Fruit fly (Drosophila melanogaster) whole organism, embryonic: Measurements from ENCODE around the gene CG8379.

Source experiments
- Blimp-1 ChIP-seq: fragments of 200-800 bp; sonication (Bioruptor generic); optimal IDR thresholded peaks from 3 replicates; lab custom pipeline; 2018; ENCODE audit warnings: missing biosample characterization, missing genetic modification characterization, mild to moderate bottlenecking, moderate library complexity, missing genetic modification reagents
- BtbVII ChIP-seq: fragments of 200-800 bp; sonication (Bioruptor generic); optimal IDR thresholded peaks from 3 replicates; lab custom pipeline; 2017; ENCODE audit warnings: missing biosample characterization, mild to moderate bottlenecking, missing genetic modification characterization
- CG4328 ChIP-seq: fragments of 200-800 bp; sonication (Bioruptor generic); optimal IDR thresholded peaks from 3 replicates; lab custom pipeline; 2017; ENCODE audit warnings: missing biosample characterization, missing genetic modification reagents, missing genetic modification characterization
- CTCF ChIP-seq: fragments of 200-800 bp; sonication (Bioruptor generic); optimal IDR thresholded peaks from 2 replicates; lab custom pipeline; 2017; ENCODE audit warnings: missing biosample characterization, mild to moderate bottlenecking, missing genetic modification characterization, moderate library complexity
- HmgZ ChIP-seq: fragments of 200-800 bp; sonication (Bioruptor generic); optimal IDR thresholded peaks from 2 replicates; lab custom pipeline; 2018; ENCODE audit warnings: missing biosample characterization, mild to moderate bottlenecking, missing genetic modification characterization
- bcd ChIP-seq: fragments of 200-800 bp; sonication (Bioruptor generic); optimal IDR thresholded peaks from 2 replicates; lab custom pipeline; 2017; ENCODE audit warnings: missing biosample characterization, mild to moderate bottlenecking, missing genetic modification characterization
- exex ChIP-seq: fragments of 200-800 bp; sonication (Bioruptor generic); optimal IDR thresholded peaks from 4 replicates; lab custom pipeline; 2018; ENCODE audit warnings: missing biosample characterization, mild to moderate bottlenecking, missing genetic modification characterization, moderate library complexity
- nerfin-1 ChIP-seq: fragments of 200-800 bp; sonication (Bioruptor generic); optimal IDR thresholded peaks from 3 replicates; lab custom pipeline; 2019; ENCODE audit warnings: missing biosample characterization, mild to moderate bottlenecking, missing genetic modification characterization, moderate library complexity
- pzg ChIP-seq: fragments of 200-800 bp; sonication (Bioruptor generic); optimal IDR thresholded peaks from 3 replicates; lab custom pipeline; 2018; ENCODE audit warnings: missing biosample characterization, mild to moderate bottlenecking, missing genetic modification characterization, moderate library complexity
- sob ChIP-seq: fragments of 200-800 bp; sonication (Bioruptor generic); IDR thresholded peaks from 2 replicates; pipeline ENCODE4 v1.3.6; 2022; ENCODE audit warnings: missing biosample characterization, missing genetic modification characterization
- sqz ChIP-seq: fragments of 200-800 bp; sonication (Bioruptor generic); optimal IDR thresholded peaks from 3 replicates; lab custom pipeline; 2018; ENCODE audit warnings: missing biosample characterization, mild to moderate bottlenecking, missing genetic modification characterization
- wek ChIP-seq: fragments of 200-800 bp; sonication (Bioruptor generic); optimal IDR thresholded peaks from 3 replicates; lab custom pipeline; 2018; ENCODE audit warnings: missing biosample characterization, mild to moderate bottlenecking, missing genetic modification characterization, moderate library complexity

DNA sequence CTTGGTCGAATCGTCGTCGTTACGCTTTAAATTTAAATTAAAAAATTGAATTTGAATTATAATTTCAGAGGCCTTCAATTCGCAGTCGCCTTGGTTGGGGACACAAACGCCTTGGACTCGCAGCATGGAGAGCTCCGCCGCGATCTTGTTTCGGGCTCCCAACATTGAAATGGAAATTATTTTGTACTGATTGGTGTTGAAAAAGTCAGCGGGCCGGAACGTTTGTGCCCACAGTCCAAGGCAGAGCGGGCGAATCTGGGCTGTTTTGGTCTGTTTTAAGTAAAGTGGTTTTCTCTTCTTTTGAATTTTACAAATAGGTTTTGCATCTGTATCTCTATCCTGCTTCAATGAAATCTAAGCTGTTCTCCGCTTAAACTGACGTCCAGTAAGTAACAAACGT, 9.1 kb upstream of the CG8379 start:
- TF ChIP-seq HmgZ (tag; lab: Kevin White, UChicago) (no peak), CTCF (no peak), BtbVII (GFP tag; lab: Kevin White, UChicago) (no peak), nerfin-1 (tag; lab: Kevin White, UChicago) (no peak), wek (no peak), sqz (GFP tag; lab: Kevin White, UChicago) (no peak), Blimp-1 (GFP tag; lab: Kevin White, UChicago) (no peak), bcd (no peak), sob (no peak), CG4328 (GFP tag; lab: Kevin White, UChicago) (no peak), pzg (GFP tag; lab: Kevin White, UChicago) (no peak), exex (tag; lab: Kevin White, UChicago) (no peak)
